Worm (Caenorhabditis elegans) whole organism, L2 larva: ENCODE measurements around the gene srx-136.

ENCODE experiments used
- C34F6.9 ChIP-seq: fragments of 150-350 bp; optimal IDR thresholded peaks from 2 replicates; lab custom pipeline; 2014; ENCODE audit warnings: missing biosample characterization, missing genetic modification characterization
- R02D3.7 ChIP-seq: fragments of 150-350 bp; optimal IDR thresholded peaks from 2 replicates; lab custom pipeline; 2014; ENCODE audit warnings: missing biosample characterization, missing genetic modification characterization
- aly-2 ChIP-seq: fragments of 150-350 bp; optimal IDR thresholded peaks from 2 replicates; lab custom pipeline; 2014; ENCODE audit warnings: missing biosample characterization, missing genetic modification characterization
- blmp-1 ChIP-seq: sonication (generic microtip); optimal IDR thresholded peaks from 2 replicates; lab custom pipeline; 2017; ENCODE audit warnings: missing genetic modification characterization, mild to moderate bottlenecking, missing compliant biosample characterization, antibody characterized with exemption, moderate library complexity; ENCODE audit not compliant: insufficient read depth
- ceh-82 ChIP-seq: fragments of 150-350 bp; optimal IDR thresholded peaks from 2 replicates; lab custom pipeline; 2014; ENCODE audit warnings: missing biosample characterization, missing genetic modification characterization
- egl-27 ChIP-seq: sonication (generic microtip); optimal IDR thresholded peaks from 3 replicates; lab custom pipeline; 2017; ENCODE audit warnings: missing biosample characterization, missing genetic modification reagents, missing genetic modification characterization
- elt-3 ChIP-seq: sonication (generic microtip); optimal IDR thresholded peaks from 2 replicates; lab custom pipeline; 2017; ENCODE audit warnings: missing biosample characterization, missing genetic modification characterization
- lsy-2 ChIP-seq, 2 experiments: fragments of 150-350 bp in 1 of 2; sonication (generic microtip) in 1 of 2; optimal IDR thresholded peaks; 2 replicates each; lab custom pipeline; 2014 to 2017; ENCODE audit warnings: missing biosample characterization in 2 of 2, missing genetic modification characterization in 2 of 2
- snpc-4 ChIP-seq: fragments of 150-350 bp; optimal IDR thresholded peaks from 2 replicates; lab custom pipeline; 2014; ENCODE audit warnings: missing biosample characterization, missing genetic modification characterization
- zag-1 ChIP-seq: fragments of 150-350 bp; optimal IDR thresholded peaks from 2 replicates; lab custom pipeline; 2014; ENCODE audit warnings: missing biosample characterization, missing genetic modification characterization

DNA sequence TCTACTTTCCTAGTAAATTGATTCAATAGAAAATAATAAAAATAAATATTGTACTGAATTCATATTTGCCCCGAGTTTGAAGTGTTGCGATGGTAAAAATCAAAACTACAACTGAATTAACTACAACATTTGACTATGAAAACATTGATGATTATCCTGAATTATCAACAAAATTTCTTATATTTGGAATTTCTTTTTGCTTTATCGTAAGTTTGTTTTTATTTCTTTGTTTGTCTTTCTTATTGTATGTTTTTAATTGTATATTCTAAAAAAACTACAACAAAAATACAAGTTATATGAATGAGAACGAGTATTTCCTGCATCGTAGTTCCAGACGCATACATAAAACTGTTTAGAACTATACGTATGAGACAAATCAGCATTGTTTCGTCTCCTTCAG, 20.1 kb upstream of the srx-136 start, which contains the start of gene srx-128:
- TF ChIP-seq blmp-1 (no peak), R02D3.7 (tag; lab: Kevin White, UChicago) (no peak), snpc-4 (tag; lab: Kevin White, UChicago) (no peak), C34F6.9 (tag; lab: Kevin White, UChicago) (no peak), elt-3 (tag; lab: Kevin White, UChicago) (no peak), lsy-2 (tag; optimal IDR thresholded peaks at IDR 0.05; lab: Kevin White, UChicago) (no peak), aly-2 (tag; lab: Kevin White, UChicago) (no peak), ceh-82 (no peak), egl-27 (tag; lab: Kevin White, UChicago) (no peak), zag-1 (no peak)
